Fruit fly (Drosophila melanogaster) whole organism, embryonic: ENCODE results near the gene CG15717.
A peak's percentile ranks its signal among the peaks of the same experiment; 100 is the strongest.

Experiments used
- Ada2b ChIP-seq: fragments of 200-800 bp; sonication (Bioruptor generic); IDR thresholded peaks from 2 replicates; pipeline ENCODE4 v1.3.6; 2022; ENCODE audit warnings: missing biosample characterization, missing genetic modification characterization
- Aef1 ChIP-seq: fragments of 200-800 bp; sonication (Bioruptor generic); IDR thresholded peaks from 3 replicates; pipeline ENCODE4 v1.3.6; 2022; ENCODE audit warnings: missing biosample characterization, missing genetic modification characterization
- CG10147 ChIP-seq: fragments of 200-800 bp; sonication (Bioruptor generic); optimal IDR thresholded peaks from 2 replicates; lab custom pipeline; 2019; ENCODE audit warnings: missing biosample characterization, mild to moderate bottlenecking, missing genetic modification characterization, moderate library complexity
- CG1024 ChIP-seq: fragments of 200-800 bp; sonication (Bioruptor generic); IDR thresholded peaks from 2 replicates; pipeline ENCODE4 v1.3.6; 2022; ENCODE audit warnings: missing biosample characterization, missing genetic modification characterization
- CG11398 ChIP-seq: fragments of 200-800 bp; sonication (Bioruptor generic); optimal IDR thresholded peaks from 2 replicates; lab custom pipeline; 2016; ENCODE audit warnings: missing biosample characterization, missing genetic modification characterization
- CG11695 ChIP-seq: fragments of 200-800 bp; sonication (Bioruptor generic); IDR thresholded peaks from 3 replicates; pipeline ENCODE4 v1.3.6; 2022; ENCODE audit warnings: missing biosample characterization, missing genetic modification characterization
- CG11723 ChIP-seq: fragments of 200-800 bp; sonication (Bioruptor generic); optimal IDR thresholded peaks from 2 replicates; lab custom pipeline; 2017; ENCODE audit warnings: missing biosample characterization, mild to moderate bottlenecking, missing genetic modification characterization
- CG12391 ChIP-seq: fragments of 200-800 bp; sonication (Bioruptor generic); optimal IDR thresholded peaks from 3 replicates; lab custom pipeline; 2018; ENCODE audit warnings: missing biosample characterization, mild to moderate bottlenecking, missing genetic modification characterization, moderate library complexity
- CG12659 ChIP-seq: fragments of 200-800 bp; sonication (Bioruptor generic); optimal IDR thresholded peaks from 3 replicates; lab custom pipeline; 2017; ENCODE audit warnings: mild to moderate bottlenecking, missing biosample characterization, missing genetic modification reagents, missing genetic modification characterization
- CG16863 ChIP-seq: fragments of 200-800 bp; sonication (Bioruptor generic); optimal IDR thresholded peaks from 3 replicates; lab custom pipeline; 2016; ENCODE audit warnings: missing biosample characterization, missing genetic modification characterization
- CG17359 ChIP-seq: fragments of 200-800 bp; sonication (Bioruptor generic); optimal IDR thresholded peaks from 3 replicates; lab custom pipeline; 2018; ENCODE audit warnings: missing biosample characterization, mild to moderate bottlenecking, missing genetic modification characterization, moderate library complexity
- CG17912 ChIP-seq: fragments of 200-800 bp; sonication (Bioruptor generic); optimal IDR thresholded peaks from 2 replicates; lab custom pipeline; 2018; ENCODE audit warnings: missing biosample characterization, mild to moderate bottlenecking, missing genetic modification characterization
- CG2116 ChIP-seq: fragments of 200-800 bp; sonication (Bioruptor generic); optimal IDR thresholded peaks from 3 replicates; lab custom pipeline; 2018; ENCODE audit warnings: missing biosample characterization, mild to moderate bottlenecking, missing genetic modification characterization
- CG2678 ChIP-seq: fragments of 200-800 bp; sonication (Bioruptor generic); optimal IDR thresholded peaks from 3 replicates; lab custom pipeline; 2019; ENCODE audit warnings: missing biosample characterization, mild to moderate bottlenecking, missing genetic modification characterization, moderate library complexity
- CG2889 ChIP-seq: fragments of 200-800 bp; sonication (Bioruptor generic); IDR thresholded peaks from 3 replicates; pipeline ENCODE4 v1.3.6; 2022; ENCODE audit warnings: missing biosample characterization, missing genetic modification characterization
- CG31365 ChIP-seq: fragments of 200-800 bp; sonication (Bioruptor generic); optimal IDR thresholded peaks from 2 replicates; lab custom pipeline; 2018; ENCODE audit warnings: missing biosample characterization, mild to moderate bottlenecking, missing genetic modification characterization
- CG32772 ChIP-seq: fragments of 200-800 bp; sonication (Bioruptor generic); IDR thresholded peaks from 2 replicates; pipeline ENCODE4 v1.3.6; 2022; ENCODE audit warnings: missing biosample characterization, missing genetic modification characterization
- CG5245 ChIP-seq: fragments of 200-800 bp; sonication (Bioruptor generic); optimal IDR thresholded peaks from 3 replicates; lab custom pipeline; 2016; ENCODE audit warnings: missing biosample characterization, missing genetic modification characterization
- CG6272 ChIP-seq: fragments of 200-800 bp; sonication (Bioruptor generic); IDR thresholded peaks from 2 replicates; pipeline ENCODE4 v1.3.6; 2022; ENCODE audit warnings: missing biosample characterization, missing genetic modification characterization
- CG6683 ChIP-seq: fragments of 200-800 bp; sonication (Bioruptor generic); optimal IDR thresholded peaks from 2 replicates; lab custom pipeline; 2017; ENCODE audit warnings: missing biosample characterization, mild to moderate bottlenecking, missing genetic modification characterization, missing genetic modification reagents
- CG6765 ChIP-seq: fragments of 200-800 bp; sonication (Bioruptor generic); optimal IDR thresholded peaks from 3 replicates; lab custom pipeline; 2017; ENCODE audit warnings: missing biosample characterization, mild to moderate bottlenecking, missing genetic modification characterization
- CG7786 ChIP-seq: fragments of 200-800 bp; sonication (Bioruptor generic); optimal IDR thresholded peaks from 2 replicates; lab custom pipeline; 2016; ENCODE audit warnings: missing biosample characterization, missing genetic modification characterization
- CG8388 ChIP-seq: fragments of 200-800 bp; sonication (Bioruptor generic); optimal IDR thresholded peaks from 2 replicates; lab custom pipeline; 2019; ENCODE audit warnings: missing biosample characterization, mild to moderate bottlenecking, missing genetic modification characterization, moderate library complexity
- CoRest ChIP-seq: fragments of 200-800 bp; sonication (Bioruptor generic); optimal IDR thresholded peaks from 3 replicates; lab custom pipeline; 2018; ENCODE audit warnings: missing biosample characterization, mild to moderate bottlenecking, missing genetic modification characterization, moderate library complexity
- D19B ChIP-seq: fragments of 200-800 bp; sonication (Bioruptor generic); optimal IDR thresholded peaks from 2 replicates; lab custom pipeline; 2017; ENCODE audit warnings: missing biosample characterization, mild to moderate bottlenecking, missing genetic modification characterization
- Fer1 ChIP-seq: fragments of 200-800 bp; sonication (Bioruptor generic); optimal IDR thresholded peaks from 2 replicates; lab custom pipeline; 2017; ENCODE audit warnings: missing biosample characterization, mild to moderate bottlenecking, missing genetic modification characterization
- HHEX ChIP-seq: fragments of 200-800 bp; sonication (Bioruptor generic); optimal IDR thresholded peaks from 3 replicates; lab custom pipeline; 2017; ENCODE audit warnings: missing biosample characterization, mild to moderate bottlenecking, missing genetic modification characterization, missing genetic modification reagents
- HLHmδ ChIP-seq: fragments of 200-800 bp; sonication (Bioruptor generic); optimal IDR thresholded peaks from 2 replicates; lab custom pipeline; 2018; ENCODE audit warnings: missing biosample characterization, mild to moderate bottlenecking, missing genetic modification characterization, moderate library complexity
- Med ChIP-seq: fragments of 200-800 bp; sonication (Bioruptor generic); peaks from one replicate; lab custom pipeline; 2016; ENCODE audit warnings: missing biosample characterization, missing genetic modification characterization, mild to moderate bottlenecking, inconsistent platforms, moderate library complexity
- Meics ChIP-seq: fragments of 200-800 bp; sonication (Bioruptor generic); optimal IDR thresholded peaks from 2 replicates; lab custom pipeline; 2017; ENCODE audit warnings: missing biosample characterization, mild to moderate bottlenecking, missing genetic modification characterization
- YL-1 ChIP-seq: fragments of 200-800 bp; sonication (Bioruptor generic); optimal IDR thresholded peaks from 3 replicates; lab custom pipeline; 2017; ENCODE audit warnings: missing biosample characterization, mild to moderate bottlenecking, missing genetic modification characterization
- az2 ChIP-seq: fragments of 200-800 bp; sonication (Bioruptor generic); optimal IDR thresholded peaks from 3 replicates; lab custom pipeline; 2016; ENCODE audit warnings: missing biosample characterization, missing genetic modification characterization
- cas ChIP-seq: fragments of 200-800 bp; sonication (Bioruptor generic); IDR thresholded peaks from 2 replicates; pipeline ENCODE4 v1.3.6; 2022; ENCODE audit warnings: missing biosample characterization, missing genetic modification characterization
- caup ChIP-seq: fragments of 200-800 bp; sonication (Bioruptor generic); optimal IDR thresholded peaks from 3 replicates; lab custom pipeline; 2017; ENCODE audit warnings: missing biosample characterization, mild to moderate bottlenecking, missing genetic modification characterization, moderate library complexity; ENCODE audit not compliant: severe bottlenecking
- gcm2 ChIP-seq: fragments of 200-800 bp; sonication (Bioruptor generic); optimal IDR thresholded peaks from 2 replicates; lab custom pipeline; 2016; ENCODE audit warnings: missing biosample characterization, missing genetic modification characterization
- her ChIP-seq: fragments of 200-800 bp; sonication (Bioruptor generic); optimal IDR thresholded peaks from 2 replicates; lab custom pipeline; 2016; ENCODE audit warnings: missing biosample characterization, missing genetic modification characterization
- jumu ChIP-seq: fragments of 200-800 bp; sonication (Bioruptor generic); optimal IDR thresholded peaks from 3 replicates; lab custom pipeline; 2016; ENCODE audit warnings: missing biosample characterization, missing genetic modification characterization
- lola ChIP-seq, 3 experiments: fragments of >200 bp in 2 of 3; fragments of 200-800 bp in 1 of 3; sonication (Bioruptor generic) in 1 of 3; optimal IDR thresholded peaks; 2 replicates each; lab custom pipeline; 2017 to 2019; ENCODE audit warnings: missing biosample characterization in 3 of 3, missing genetic modification characterization in 3 of 3, mild to moderate bottlenecking in 1 of 3, moderate library complexity in 1 of 3
- nmo ChIP-seq: fragments of 200-800 bp; sonication (Bioruptor generic); optimal IDR thresholded peaks from 2 replicates; lab custom pipeline; 2018; ENCODE audit warnings: missing biosample characterization, mild to moderate bottlenecking, missing genetic modification characterization, moderate library complexity
- scrt ChIP-seq: fragments of 200-800 bp; sonication (Bioruptor generic); optimal IDR thresholded peaks from 2 replicates; lab custom pipeline; 2018; ENCODE audit warnings: missing biosample characterization, mild to moderate bottlenecking, missing genetic modification characterization, moderate library complexity
- shn ChIP-seq: fragments of 200-800 bp; sonication (Bioruptor generic); optimal IDR thresholded peaks from 3 replicates; lab custom pipeline; 2016; ENCODE audit warnings: missing biosample characterization, missing genetic modification characterization
- slp2 ChIP-seq: fragments of 200-800 bp; sonication (Bioruptor generic); optimal IDR thresholded peaks from 2 replicates; lab custom pipeline; 2016; ENCODE audit warnings: missing biosample characterization, missing genetic modification characterization
- sqz ChIP-seq: fragments of 200-800 bp; sonication (Bioruptor generic); optimal IDR thresholded peaks from 3 replicates; lab custom pipeline; 2018; ENCODE audit warnings: missing biosample characterization, mild to moderate bottlenecking, missing genetic modification characterization
- sug ChIP-seq: fragments of 200-800 bp; optimal IDR thresholded peaks from 2 replicates; lab custom pipeline; 2019; ENCODE audit warnings: missing biosample characterization, mild to moderate bottlenecking, missing genetic modification characterization, moderate library complexity
- tgo ChIP-seq: fragments of 200-800 bp; sonication (Bioruptor generic); IDR thresholded peaks from 3 replicates; pipeline ENCODE4 v1.3.6; 2022; ENCODE audit warnings: missing biosample characterization, missing genetic modification characterization
- ttk ChIP-seq: fragments of 200-800 bp; sonication (Bioruptor generic); IDR thresholded peaks from 2 replicates; pipeline ENCODE4 v2.1.2; 2022; ENCODE audit warnings: missing biosample characterization, missing genetic modification characterization

Gene CG15717

dm6 chrX:13127973-13128749 is 591 bp upstream of the CG15717 start (continued):
- TF ChIP-seq CG12391: peak; percentile 39
- peak; percentile 40; the same call in 1 of the 2 replicates for TF ChIP-seq CG1024 (GFP tag; lab: Robert Waterston, UW)
- TF ChIP-seq jumu (GFP tag; lab: Kevin White, UChicago): peak; percentile 40
- TF ChIP-seq Meics (GFP tag; lab: Kevin White, UChicago): no peak
- peak; percentile 41 for TF ChIP-seq shn (GFP tag; lab: Kevin White, UChicago)
- TF ChIP-seq Med (GFP tag; lab: Kevin White, UChicago): peak; percentile 76
- no peak for TF ChIP-seq scrt (GFP tag; lab: Kevin White, UChicago)
- TF ChIP-seq CG11695 (GFP tag; lab: Robert Waterston, UW): peak; percentile 36; the same call in 1 of the 3 replicates
- no peak for TF ChIP-seq Ada2b (GFP tag; lab: Robert Waterston, UW)
- peak; percentile 1 for TF ChIP-seq CG6765 (GFP tag; lab: Kevin White, UChicago)
- peak; percentile 97 for TF ChIP-seq CG31365 (tag; lab: Kevin White, UChicago)
- peak; percentile 29; the same call in 1 of the 2 replicates for TF ChIP-seq ttk
- TF ChIP-seq D19B (GFP tag; lab: Kevin White, UChicago): no peak
- peak; percentile 30 for TF ChIP-seq HLHmδ (GFP tag; lab: Kevin White, UChicago)
- peak; percentile 34; the same call in 1 of the 3 replicates for TF ChIP-seq tgo (GFP tag; lab: Robert Waterston, UW)

- TF ChIP-seq slp2 (GFP tag; lab: Kevin White, UChicago) (peak; percentile 71), CoRest (tag; lab: Kevin White, UChicago) (peak; percentile 85), CG16863 (GFP tag; lab: Kevin White, UChicago) (peak; percentile 25), CG2678 (tag; lab: Kevin White, UChicago) (peak; percentile 88), cas (GFP tag; lab: Robert Waterston, UW) (no peak), nmo (GFP tag; lab: Kevin White, UChicago) (peak; percentile 84), CG8388 (GFP tag; lab: Kevin White, UChicago) (peak; percentile 73), caup (peak; percentile 63), CG2116 (GFP tag; lab: Kevin White, UChicago) (peak; percentile 17), HHEX (GFP tag; lab: Kevin White, UChicago) (peak; percentile 70), sug (tag; lab: Kevin White, UChicago) (peak; percentile 77), CG6272 (GFP tag; lab: Robert Waterston, UW) (no peak), her (peak; percentile 54), CG11398 (GFP tag; lab: Kevin White, UChicago) (peak; percentile 59), CG6683 (peak; percentile 50), CG2889 (GFP tag; lab: Robert Waterston, UW) (no peak), CG10147 (peak; percentile 80), gcm2 (peak; percentile 50), lola (GFP tag; optimal IDR thresholded peaks at IDR 0.05; lab: Kevin White, UChicago) (peak in 2 of 3 experiments; percentile 37 to 82), az2 (GFP tag; lab: Kevin White, UChicago) (peak; percentile 67), Aef1 (no peak), sqz (GFP tag; lab: Kevin White, UChicago) (peak; percentile 59), CG11723 (peak; percentile 61), YL-1 (GFP tag; lab: Kevin White, UChicago) (peak; percentile 42), CG32772 (peak; percentile 35; the same call in 1 of the 2 replicates), CG7786 (GFP tag; lab: Kevin White, UChicago) (peak; percentile 66), CG12659 (GFP tag; lab: Kevin White, UChicago) (peak; percentile 78), CG17359 (peak; percentile 66), CG5245 (GFP tag; lab: Kevin White, UChicago) (peak; percentile 27), Fer1 (GFP tag; lab: Kevin White, UChicago) (peak; percentile 83), CG17912 (GFP tag; lab: Kevin White, UChicago) (peak; percentile 16)
Observed at dm6 chrX:13130175-13130822, 1.5 kb downstream of the CG15717 start.
